Worm (Caenorhabditis elegans): ENCODE results near the gene C55A6.12.

ce11 chrV:11485558-11485957, 17.4 kb downstream of the C55A6.12 start, which contains the start of gene srh-1:
- no peak for TF ChIP-seq pha-4 (tag; optimal IDR thresholded peaks at IDR 0.05)
- TF ChIP-seq unc-62 (GFP tag; optimal IDR thresholded peaks at IDR 0.05) = no peak
- no peak for TF ChIP-seq mxl-1 (tag; optimal IDR thresholded peaks at IDR 0.05)
- TF ChIP-seq nhr-27 (tag; optimal IDR thresholded peaks at IDR 0.05) = no peak
- TF ChIP-seq sea-2 (GFP tag; IDR thresholded peaks at IDR 0.05) = no peak
- no peak for TF ChIP-seq nfya-1 (tag; optimal IDR thresholded peaks at IDR 0.05; ENCODE audit: borderline replicate concordance, insufficient read depth)
- no peak for TF ChIP-seq attf-5 (GFP tag; optimal IDR thresholded peaks at IDR 0.05)

Measured in whole organism, young adult.